Worm (Caenorhabditis elegans) whole organism, L2 larva: ENCODE measurements around the gene T01G5.7.

Experiments used
- alr-1 ChIP-seq: fragments of 150-350 bp; optimal IDR thresholded peaks from 2 replicates; lab custom pipeline; 2014; ENCODE audit warnings: missing biosample characterization, missing genetic modification characterization
- aly-2 ChIP-seq: fragments of 150-350 bp; optimal IDR thresholded peaks from 2 replicates; lab custom pipeline; 2014; ENCODE audit warnings: missing biosample characterization, missing genetic modification characterization
- ama-1 ChIP-seq: fragments of 150-350 bp; optimal IDR thresholded peaks from 2 replicates; lab custom pipeline; 2018; ENCODE audit warnings: inconsistent platforms
- blmp-1 ChIP-seq: sonication (generic microtip); optimal IDR thresholded peaks from 2 replicates; lab custom pipeline; 2017; ENCODE audit warnings: missing genetic modification characterization, mild to moderate bottlenecking, missing compliant biosample characterization, antibody characterized with exemption, moderate library complexity; ENCODE audit not compliant: insufficient read depth
- elt-1 ChIP-seq: fragments of 150-350 bp; optimal IDR thresholded peaks from 2 replicates; lab custom pipeline; 2014; ENCODE audit warnings: missing biosample characterization, missing genetic modification characterization
- elt-3 ChIP-seq: sonication (generic microtip); optimal IDR thresholded peaks from 2 replicates; lab custom pipeline; 2017; ENCODE audit warnings: missing biosample characterization, missing genetic modification characterization
- fos-1 ChIP-seq: fragments of 150-350 bp; optimal IDR thresholded peaks from 2 replicates; lab custom pipeline; 2014; ENCODE audit warnings: missing biosample characterization, missing genetic modification characterization
- lin-11 ChIP-seq: fragments of 150-350 bp; sonication (generic microtip); optimal IDR thresholded peaks from 2 replicates; lab custom pipeline; 2014; ENCODE audit warnings: missing biosample characterization, missing genetic modification characterization, inconsistent platforms, mixed read lengths
- lin-13 ChIP-seq: fragments of 150-350 bp; optimal IDR thresholded peaks from 2 replicates; lab custom pipeline; 2014; ENCODE audit warnings: missing biosample characterization, missing genetic modification reagents, missing genetic modification characterization
- nhr-6 ChIP-seq: fragments of 150-350 bp; optimal IDR thresholded peaks from 2 replicates; lab custom pipeline; 2014; ENCODE audit warnings: missing biosample characterization, missing genetic modification characterization
- nhr-77 ChIP-seq: fragments of 150-350 bp; optimal IDR thresholded peaks from 2 replicates; lab custom pipeline; 2014; ENCODE audit warnings: missing biosample characterization, missing genetic modification characterization
- unc-39 ChIP-seq: fragments of 150-350 bp; optimal IDR thresholded peaks from 2 replicates; lab custom pipeline; 2014; ENCODE audit warnings: missing biosample characterization, missing genetic modification characterization
- ztf-11 ChIP-seq: sonication (generic microtip); optimal IDR thresholded peaks from 2 replicates; lab custom pipeline; 2017; ENCODE audit warnings: missing biosample characterization, missing genetic modification characterization
- ztf-4 ChIP-seq: fragments of 150-350 bp; optimal IDR thresholded peaks from 2 replicates; lab custom pipeline; 2014; ENCODE audit warnings: missing biosample characterization, missing genetic modification characterization

DNA sequence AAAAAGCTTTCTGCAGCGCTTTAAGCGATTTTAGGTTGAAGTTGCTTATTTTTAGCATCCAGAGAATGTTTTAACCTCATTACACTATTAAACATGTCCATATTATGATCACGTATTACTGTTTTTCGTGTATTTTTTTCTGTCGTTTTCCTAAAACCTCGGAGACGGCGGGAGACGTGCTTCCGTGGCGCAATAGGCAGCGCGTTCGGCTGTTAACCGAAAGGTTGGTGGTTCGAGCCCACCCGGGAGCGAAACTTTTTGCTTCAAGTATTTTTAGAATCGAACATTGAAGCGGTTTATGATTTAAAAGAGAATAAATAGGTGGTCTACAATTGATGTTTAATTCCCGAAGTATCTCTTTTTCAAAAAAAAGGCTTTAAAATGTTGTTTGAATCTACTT is 44.7 kb downstream of the T01G5.7 start:
- TF ChIP-seq aly-2 (no peak), lin-13 (GFP tag; lab: Kevin White, UChicago) (no peak), fos-1 (tag; lab: Kevin White, UChicago) (peak; percentile 8), unc-39 (no peak), nhr-6 (tag; lab: Kevin White, UChicago) (no peak), elt-3 (tag; lab: Kevin White, UChicago) (no peak), lin-11 (tag; lab: Kevin White, UChicago) (no peak), nhr-77 (tag; lab: Kevin White, UChicago) (no peak), elt-1 (no peak), blmp-1 (tag; lab: Kevin White, UChicago) (no peak), ztf-11 (tag; lab: Kevin White, UChicago) (no peak), ztf-4 (tag; lab: Kevin White, UChicago) (no peak), ama-1 (lab: Kevin White, UChicago) (no peak), alr-1 (tag; lab: Kevin White, UChicago) (no peak)
